Worm (Caenorhabditis elegans) whole organism, mixed stage, embryonic: ENCODE results near the gene trpp-1.
A peak's percentile ranks its signal among the peaks of the same experiment; 100 is the strongest.

Experiments
- nhr-2 ChIP-seq: fragments of 150-350 bp; optimal IDR thresholded peaks from 2 replicates; lab custom pipeline; 2014; ENCODE audit warnings: missing biosample characterization, missing genetic modification characterization
- pha-4 ChIP-seq: fragments of 150-350 bp; optimal IDR thresholded peaks from 2 replicates; lab custom pipeline; 2018; ENCODE audit warnings: missing biosample characterization, missing genetic modification reagents, missing genetic modification characterization
- unc-62 ChIP-seq: fragments of 150-350 bp; optimal IDR thresholded peaks from 2 replicates; lab custom pipeline; 2014; ENCODE audit warnings: missing biosample characterization, missing genetic modification reagents, missing genetic modification characterization

- TF ChIP-seq unc-62 (GFP tag; lab: Kevin White, UChicago) (no peak), nhr-2 (peak; percentile 91), pha-4 (no peak)
Measured at ce11 chrV:240287-240686, 38.9 kb downstream of the trpp-1 start, which contains the start of gene txt-2.
